Worm (Caenorhabditis elegans) whole organism, midembryonic: ENCODE results near the gene nsph-4.1.
"Not testable (repeated sequence)": the region's sequence is repeated elsewhere in the genome, so short reads cannot be mapped to it uniquely, and the experiment has no call there.

ENCODE experiments used
- T22C8.4 ChIP-seq: fragments of 200-800 bp; sonication (Bioruptor generic); IDR thresholded peaks from 2 replicates; pipeline ENCODE4 v1.3.6; 2022; ENCODE audit warnings: missing genetic modification characterization, missing compliant biosample characterization
- cog-1 ChIP-seq: sonication (generic microtip); optimal IDR thresholded peaks from 2 replicates; lab custom pipeline; 2016; ENCODE audit warnings: missing genetic modification characterization, missing compliant biosample characterization
- flt-1 ChIP-seq: fragments of 200-800 bp; sonication (Bioruptor generic); IDR thresholded peaks from 2 replicates; pipeline ENCODE4 v1.3.6; 2022; ENCODE audit warnings: missing genetic modification characterization, missing compliant biosample characterization
- klf-2 ChIP-seq: fragments of 200-800 bp; sonication (Bioruptor generic); conservative IDR thresholded peaks from 2 replicates; pipeline ENCODE4 v1.3.6; 2022; ENCODE audit warnings: missing genetic modification reagents, missing genetic modification characterization, missing compliant biosample characterization
- med-1 ChIP-seq: sonication (generic microtip); optimal IDR thresholded peaks from 2 replicates; lab custom pipeline; 2017; ENCODE audit warnings: missing genetic modification characterization, mild to moderate bottlenecking, missing compliant biosample characterization, antibody characterized with exemption, missing genetic modification reagents; ENCODE audit not compliant: insufficient read depth
- ref-1 ChIP-seq: fragments of 200-800 bp; sonication (Bioruptor generic); conservative IDR thresholded peaks from 2 replicates; pipeline ENCODE4 v1.3.6; 2022; ENCODE audit warnings: missing genetic modification reagents, missing genetic modification characterization, missing compliant biosample characterization
- tab-1 ChIP-seq: fragments of 200-800 bp; sonication (Bioruptor generic); IDR thresholded peaks from 2 replicates; pipeline ENCODE4 v1.3.6; 2022; ENCODE audit warnings: missing genetic modification characterization, missing compliant biosample characterization
- ztf-23 ChIP-seq: fragments of 200-800 bp; sonication (Bioruptor generic); IDR thresholded peaks from 2 replicates; pipeline ENCODE4 v1.3.6; 2022; ENCODE audit warnings: missing genetic modification reagents, missing genetic modification characterization, missing compliant biosample characterization
- ztf-29 ChIP-seq: fragments of 200-800 bp; sonication (Bioruptor generic); IDR thresholded peaks from 2 replicates; pipeline ENCODE4 v1.3.6; 2022; ENCODE audit warnings: missing genetic modification reagents, missing genetic modification characterization, missing compliant biosample characterization

nsph-4.1 gene

ce11 chrIV:5260289-5260688 lies 33.6 kb downstream of the nsph-4.1 start, which contains the start of gene msp-19:
TSS of gene msp-19 (plus strand) at chrIV:5260589.
- TF ChIP-seq tab-1 (GFP tag; lab: Robert Waterston, UW); med-1 (GFP tag; lab: Kevin White, UChicago); T22C8.4 (GFP tag; lab: Robert Waterston, UW): not testable (repeated sequence)

- no peak for TF ChIP-seq tab-1 (GFP tag; lab: Robert Waterston, UW)
Measured at ce11 chrIV:5266474-5266873, 39.8 kb downstream of the nsph-4.1 start, which contains the start of gene F36H12.5. TSS of gene F36H12.5 (plus strand) at chrIV:5266774.

ce11 chrIV:5268803-5269202 lies 42.2 kb downstream of the nsph-4.1 start, which contains the start of gene F36H12.4:
TSS of gene F36H12.4 (plus strand) at chrIV:5269103.
- TF ChIP-seq ztf-23 (GFP tag; lab: Robert Waterston, UW) (no peak), flt-1 (GFP tag; lab: Robert Waterston, UW) (no peak), klf-2 (GFP tag; lab: Robert Waterston, UW) (no peak), ztf-29 (no peak), tab-1 (GFP tag; lab: Robert Waterston, UW) (no peak), T22C8.4 (GFP tag; lab: Robert Waterston, UW) (no peak), ref-1 (GFP tag; lab: Robert Waterston, UW) (no peak), cog-1 (tag; lab: Kevin White, UChicago) (no peak), med-1 (GFP tag; lab: Kevin White, UChicago) (no peak)

- no peak for TF ChIP-seq med-1 (GFP tag; lab: Kevin White, UChicago)
- TF ChIP-seq ztf-29 = no peak
- TF ChIP-seq flt-1 (GFP tag; lab: Robert Waterston, UW) = no peak
- TF ChIP-seq ref-1 (GFP tag; lab: Robert Waterston, UW) = no peak
- no peak for TF ChIP-seq cog-1 (tag; lab: Kevin White, UChicago)
- TF ChIP-seq ztf-23 (GFP tag; lab: Robert Waterston, UW) = no peak
- no peak for TF ChIP-seq klf-2 (GFP tag; lab: Robert Waterston, UW)
- TF ChIP-seq tab-1 (GFP tag; lab: Robert Waterston, UW) = no peak
- no peak for TF ChIP-seq T22C8.4 (GFP tag; lab: Robert Waterston, UW)
Measured at ce11 chrIV:5272518-5272917, 45.9 kb downstream of the nsph-4.1 start, which contains the start of gene F36H12.3. TSS of gene F36H12.3 (plus strand) at chrIV:5272818.

ce11 chrIV:5273385-5273784 lies 46.7 kb downstream of the nsph-4.1 start:
- no peak for TF ChIP-seq klf-2 (GFP tag; lab: Robert Waterston, UW)
- TF ChIP-seq T22C8.4 (GFP tag; lab: Robert Waterston, UW) = no peak
- no peak for TF ChIP-seq med-1 (GFP tag; lab: Kevin White, UChicago)
- no peak for TF ChIP-seq flt-1 (GFP tag; lab: Robert Waterston, UW)
- no peak for TF ChIP-seq ztf-29
- no peak for TF ChIP-seq ref-1 (GFP tag; lab: Robert Waterston, UW)
- TF ChIP-seq ztf-23 (GFP tag; lab: Robert Waterston, UW) = no peak
- TF ChIP-seq cog-1 (tag; lab: Kevin White, UChicago) = no peak
- TF ChIP-seq tab-1 (GFP tag; lab: Robert Waterston, UW) = no peak

ce11 chrIV:5274123-5274581 lies 47.5 kb downstream of the nsph-4.1 start, which contains the start of gene slfl-4:
TSS of gene slfl-4 (plus strand) at chrIV:5274531.
- no peak for TF ChIP-seq tab-1 (GFP tag; lab: Robert Waterston, UW)
- TF ChIP-seq cog-1 (tag; lab: Kevin White, UChicago) = no peak
- TF ChIP-seq ztf-23 (GFP tag; lab: Robert Waterston, UW) = no peak
- no peak for TF ChIP-seq ref-1 (GFP tag; lab: Robert Waterston, UW)

ce11 chrIV:5277752-5278151 lies 51.1 kb downstream of the nsph-4.1 start, which contains the start of gene F36H12.17:
TSS of gene F36H12.17 (minus strand) at chrIV:5277852.
- no peak for TF ChIP-seq T22C8.4 (GFP tag; lab: Robert Waterston, UW)
- no peak for TF ChIP-seq tab-1 (GFP tag; lab: Robert Waterston, UW)
- no peak for TF ChIP-seq flt-1 (GFP tag; lab: Robert Waterston, UW)
- no peak for TF ChIP-seq med-1 (GFP tag; lab: Kevin White, UChicago)
- TF ChIP-seq ztf-23 (GFP tag; lab: Robert Waterston, UW) = no peak
- TF ChIP-seq ztf-29 = no peak
- TF ChIP-seq klf-2 (GFP tag; lab: Robert Waterston, UW) = no peak
- no peak for TF ChIP-seq cog-1 (tag; lab: Kevin White, UChicago)
- TF ChIP-seq ref-1 (GFP tag; lab: Robert Waterston, UW) = no peak
